Worm (Caenorhabditis elegans): ENCODE measurements around the gene R02F2.5.

Gene R02F2.5

DNA sequence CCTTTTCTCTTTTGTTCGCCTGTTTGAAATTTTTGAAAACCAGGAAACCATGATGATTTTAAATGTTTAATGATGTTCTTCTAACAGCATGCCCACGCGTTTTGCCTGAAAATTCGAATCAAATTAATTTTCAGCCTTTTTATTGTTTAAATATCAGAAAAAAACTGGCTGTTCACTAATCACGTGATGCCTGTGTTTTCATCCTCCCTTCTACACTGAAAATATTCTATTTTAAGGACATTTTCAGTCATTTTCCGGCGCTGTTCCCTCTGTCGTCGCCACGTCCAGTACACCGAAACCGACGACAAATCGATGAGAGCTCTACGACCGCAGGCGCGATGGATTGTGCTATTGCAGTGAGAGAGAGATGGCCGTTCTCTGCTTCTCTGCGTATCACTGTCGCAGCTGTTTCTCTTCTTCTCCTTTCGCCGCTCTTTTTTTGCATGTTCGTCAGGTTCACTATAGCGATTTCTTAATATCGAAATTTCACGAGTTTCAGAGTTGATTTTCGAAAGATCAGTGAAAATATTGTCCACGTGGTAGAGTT is 29.3 kb upstream of the R02F2.5 start, which contains the start of gene F48E8.8 (continued):
- TF ChIP-seq attf-5 (GFP tag; optimal IDR thresholded peaks at IDR 0.05) (peak; percentile 90), hmg-1.2 (GFP tag; IDR thresholded peaks at IDR 0.05) (peak; percentile 76; the same call in 1 of the 2 replicates), pha-4 (tag; optimal IDR thresholded peaks at IDR 0.05) (no peak), hsf-1 (GFP tag; IDR thresholded peaks at IDR 0.05) (no peak), B0261.1 (tag; optimal IDR thresholded peaks at IDR 0.05) (no peak), K11D2.4 (GFP tag; IDR thresholded peaks at IDR 0.05) (no peak), F23B12.7 (tag; optimal IDR thresholded peaks at IDR 0.05; ENCODE audit: insufficient read depth) (no peak), ceh-100 (GFP tag; IDR thresholded peaks at IDR 0.05) (no peak), F37B4.10 (GFP tag; IDR thresholded peaks at IDR 0.05) (no peak), dpff-1 (tag; optimal IDR thresholded peaks at IDR 0.05) (no peak), B0336.3 (GFP tag; IDR thresholded peaks at IDR 0.05) (no peak), hlh-26 (GFP tag; conservative IDR thresholded peaks at IDR 0.05) (no peak), nhr-27 (tag; optimal IDR thresholded peaks at IDR 0.05) (no peak), somi-1 (GFP tag; optimal IDR thresholded peaks at IDR 0.05) (no peak), madf-10 (tag; optimal IDR thresholded peaks at IDR 0.05) (peak; percentile 13), T07F8.4 (tag; optimal IDR thresholded peaks at IDR 0.05) (no peak), attf-6 (GFP tag; IDR thresholded peaks at IDR 0.05) (no peak), F55B11.4 (tag; optimal IDR thresholded peaks at IDR 0.05; ENCODE audit: borderline replicate concordance, insufficient read depth) (no peak), ztf-26 (tag; optimal IDR thresholded peaks at IDR 0.05) (no peak), bed-2 (GFP tag; IDR thresholded peaks at IDR 0.05) (no peak), him-1 (tag; optimal IDR thresholded peaks at IDR 0.05) (no peak), Y53F4B.3 (GFP tag; IDR thresholded peaks at IDR 0.05) (no peak), aptf-3 (GFP tag; IDR thresholded peaks at IDR 0.05) (no peak), gei-17 (GFP tag; optimal IDR thresholded peaks at IDR 0.05) (no peak), sptf-2 (GFP tag; optimal IDR thresholded peaks at IDR 0.05) (no peak), fkh-3 (tag; optimal IDR thresholded peaks at IDR 0.05) (no peak), madf-6 (GFP tag; IDR thresholded peaks at IDR 0.05) (no peak), ceh-58 (GFP tag; IDR thresholded peaks at IDR 0.05) (no peak), cebp-1 (GFP tag; IDR thresholded peaks at IDR 0.05) (0 out of 2 replicates have a peak, but pooled peaks have one; percentile 13), cebp-1 (tag; optimal IDR thresholded peaks at IDR 0.05) (peak; percentile 81), lin-40 (tag; optimal IDR thresholded peaks at IDR 0.05) (peak; percentile 21), egl-18 (GFP tag; IDR thresholded peaks at IDR 0.05) (no peak), tbx-9 (tag; optimal IDR thresholded peaks at IDR 0.05; ENCODE audit: borderline replicate concordance) (no peak), ztf-3 (GFP tag; optimal IDR thresholded peaks at IDR 0.05) (no peak), die-1 (tag; optimal IDR thresholded peaks at IDR 0.05) (no peak), C17E4.6 (GFP tag; IDR thresholded peaks at IDR 0.05) (no peak), T26A5.8 (tag; optimal IDR thresholded peaks at IDR 0.05) (no peak), hrde-1 (tag; optimal IDR thresholded peaks at IDR 0.05; ENCODE audit: borderline replicate concordance) (no peak), efl-1 (GFP tag; optimal IDR thresholded peaks at IDR 0.05) (no peak), ceh-91 (GFP tag; IDR thresholded peaks at IDR 0.05) (no peak), sdz-38 (tag; optimal IDR thresholded peaks at IDR 0.05) (no peak), unc-130 (GFP tag; optimal IDR thresholded peaks at IDR 0.05) (no peak), tbp1 (GFP tag; optimal IDR thresholded peaks at IDR 0.05) (peak; percentile 21), lin-35 (GFP tag; optimal IDR thresholded peaks at IDR 0.05) (peak in 1 of 3 experiments; percentile 43), dox-1 (GFP tag; IDR thresholded peaks at IDR 0.05) (peak; percentile 24; the same call in 1 of the 2 replicates), snpc-1.1 (tag; optimal IDR thresholded peaks at IDR 0.05; ENCODE audit: insufficient read depth) (no peak), F39B2.1 (GFP tag; IDR thresholded peaks at IDR 0.05) (no peak), ztf-28 (GFP tag; IDR thresholded peaks at IDR 0.05) (no peak), lsl-1 (GFP tag; optimal IDR thresholded peaks at IDR 0.05) (no peak)

Data from whole organism, young adult.